Fruit fly (Drosophila melanogaster): ENCODE results near the gene mib2.

The mib2 gene

DNA sequence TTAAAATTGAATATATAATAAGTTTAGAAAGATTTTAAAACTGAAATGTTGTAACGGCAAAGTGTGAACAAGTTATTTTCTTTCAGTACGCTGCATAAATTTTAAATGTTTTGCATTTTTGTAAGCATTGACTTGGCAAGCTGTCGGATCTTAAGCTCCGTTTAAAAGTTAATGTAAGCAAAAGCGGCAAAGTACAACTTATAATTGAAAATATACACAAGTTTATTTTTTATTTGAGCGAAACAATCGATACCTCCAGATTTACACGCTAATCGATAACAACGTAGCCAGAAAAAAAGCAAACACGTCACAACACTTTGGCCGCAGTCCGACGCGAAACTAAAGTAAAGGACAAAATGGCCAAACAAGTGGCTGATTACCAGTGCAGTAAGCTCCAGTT lies 7.3 kb downstream of the mib2 start, which contains the start of gene Catsup:
Catsup (plus strand) TSS at position 273 of the 400 bp plus-strand sequence.
- TF ChIP-seq kay (GFP tag; ENCODE audit: borderline replicate concordance) (no peak), bab1 (GFP tag; optimal IDR thresholded peaks at IDR 0.05) (peak; percentile 2)

DNA sequence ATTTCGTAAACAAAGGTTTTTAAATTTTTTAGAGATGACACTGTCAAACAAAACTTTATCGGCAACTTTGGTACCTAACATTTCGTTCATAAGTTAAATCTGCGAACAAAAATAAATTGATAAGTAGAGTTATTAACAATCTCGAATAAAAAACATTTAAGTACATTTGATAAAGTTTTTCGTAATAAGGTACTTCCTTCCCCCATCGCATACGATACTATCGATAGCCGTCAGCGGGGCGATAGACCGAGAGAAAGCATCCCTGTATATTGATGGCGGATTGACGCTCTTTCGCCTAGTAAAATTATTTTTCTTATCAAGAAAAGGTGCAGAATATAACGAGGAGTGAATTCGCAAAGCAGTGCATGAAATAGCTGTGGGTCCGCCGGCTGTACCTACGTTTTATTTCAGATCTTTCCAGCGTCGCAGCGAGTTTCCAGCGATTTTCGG lies 10.9 kb downstream of the mib2 start, which contains the start of the genes Ttc19 and Acn:
Ttc19 (minus strand) TSS at position 38 of the 450 bp plus-strand sequence.
Acn (plus strand) TSS at position 245 of the 450 bp plus-strand sequence.
- TF ChIP-seq CG11617 (GFP tag; optimal IDR thresholded peaks at IDR 0.05) (peak; percentile 89), CG14711 (tag; optimal IDR thresholded peaks at IDR 0.05) (peak; percentile 79), tj (GFP tag; optimal IDR thresholded peaks at IDR 0.05) (peak; percentile 66), CG12768 (GFP tag; optimal IDR thresholded peaks at IDR 0.05) (peak; percentile 84), Crg-1 (GFP tag; optimal IDR thresholded peaks at IDR 0.05) (peak; percentile 84), toe (GFP tag; optimal IDR thresholded peaks at IDR 0.05) (peak; percentile 93), bab1 (GFP tag; optimal IDR thresholded peaks at IDR 0.05) (peak; percentile 89), Clk (GFP tag; optimal IDR thresholded peaks at IDR 0.05) (peak; percentile 65), kay (GFP tag; ENCODE audit: borderline replicate concordance) (no peak), CG1620 (GFP tag; optimal IDR thresholded peaks at IDR 0.05) (peak; percentile 88), cic (GFP tag; optimal IDR thresholded peaks at IDR 0.05) (peak; percentile 25), cnc (optimal IDR thresholded peaks at IDR 0.05) (no peak), CG7045 (GFP tag; optimal IDR thresholded peaks at IDR 0.05) (peak; percentile 80), Hr96 (GFP tag; optimal IDR thresholded peaks at IDR 0.05) (peak; percentile 91), pad (GFP tag; optimal IDR thresholded peaks at IDR 0.05) (peak; percentile 66), CG7101 (tag; optimal IDR thresholded peaks at IDR 0.05) (peak; percentile 89), CG5204 (GFP tag; optimal IDR thresholded peaks at IDR 0.05) (no peak), ovo (GFP tag; optimal IDR thresholded peaks at IDR 0.05) (peak; percentile 83), CG33017 (tag; optimal IDR thresholded peaks at IDR 0.05) (peak; percentile 75), Mnt (GFP tag; optimal IDR thresholded peaks at IDR 0.05) (peak; percentile 79)

- TF ChIP-seq CG5204 (GFP tag; optimal IDR thresholded peaks at IDR 0.05) (no peak), Clk (GFP tag; optimal IDR thresholded peaks at IDR 0.05) (no peak), CG11617 (GFP tag; optimal IDR thresholded peaks at IDR 0.05) (no peak), CG14711 (tag; optimal IDR thresholded peaks at IDR 0.05) (peak; percentile 31), bab1 (GFP tag; optimal IDR thresholded peaks at IDR 0.05) (peak; percentile 71)
Observed at dm6 chr2L:19048912-19049311, 14.7 kb downstream of the mib2 start, which contains the start of gene CG10470. TSS of gene CG10470 (plus strand) at chr2L:19049076.

- TF ChIP-seq CG12768 (GFP tag; optimal IDR thresholded peaks at IDR 0.05) (peak; percentile 51), toe (GFP tag; optimal IDR thresholded peaks at IDR 0.05) (no peak), CG11617 (GFP tag; optimal IDR thresholded peaks at IDR 0.05) (peak; percentile 78), kay (GFP tag; ENCODE audit: borderline replicate concordance) (no peak), bab1 (GFP tag; optimal IDR thresholded peaks at IDR 0.05) (peak; percentile 84), CG7101 (tag; optimal IDR thresholded peaks at IDR 0.05) (peak; percentile 83), tj (GFP tag; optimal IDR thresholded peaks at IDR 0.05) (peak; percentile 60), Clk (GFP tag; optimal IDR thresholded peaks at IDR 0.05) (peak; percentile 62), cic (GFP tag; optimal IDR thresholded peaks at IDR 0.05) (no peak), CG5204 (GFP tag; optimal IDR thresholded peaks at IDR 0.05) (no peak), Mnt (GFP tag; optimal IDR thresholded peaks at IDR 0.05) (peak; percentile 90), CG7045 (GFP tag; optimal IDR thresholded peaks at IDR 0.05) (peak; percentile 56), ovo (GFP tag; optimal IDR thresholded peaks at IDR 0.05) (peak; percentile 29), cnc (optimal IDR thresholded peaks at IDR 0.05) (peak; percentile 97 to 99), CG14711 (tag; optimal IDR thresholded peaks at IDR 0.05) (peak; percentile 83), CG33017 (tag; optimal IDR thresholded peaks at IDR 0.05) (peak; percentile 73), Crg-1 (GFP tag; optimal IDR thresholded peaks at IDR 0.05) (peak; percentile 72), CG1620 (GFP tag; optimal IDR thresholded peaks at IDR 0.05) (peak; percentile 72), pad (GFP tag; optimal IDR thresholded peaks at IDR 0.05) (peak; percentile 55), Hr96 (GFP tag; optimal IDR thresholded peaks at IDR 0.05) (no peak)
Observed at dm6 chr2L:19051534-19052100, 17.4 kb downstream of the mib2 start, which contains the start of gene Rpn3. TSS of gene Rpn3 (plus strand) at chr2L:19051790.

dm6 chr2L:19053860-19054515 lies 19.7 kb downstream of the mib2 start, which contains the start of gene CG10492:
TSS of gene CG10492 (plus strand) at chr2L:19054078.
- no peak for TF ChIP-seq toe (GFP tag; optimal IDR thresholded peaks at IDR 0.05)
- peak; percentile 65 for TF ChIP-seq tj (GFP tag; optimal IDR thresholded peaks at IDR 0.05)
- no peak for TF ChIP-seq ovo (GFP tag; optimal IDR thresholded peaks at IDR 0.05)
- peak; percentile 39 for TF ChIP-seq CG12768 (GFP tag; optimal IDR thresholded peaks at IDR 0.05)
- no peak for TF ChIP-seq CG1620 (GFP tag; optimal IDR thresholded peaks at IDR 0.05)
- TF ChIP-seq bab1 (GFP tag; optimal IDR thresholded peaks at IDR 0.05): peak; percentile 5
- peak; percentile 55 for TF ChIP-seq cic (GFP tag; optimal IDR thresholded peaks at IDR 0.05)
- TF ChIP-seq Clk (GFP tag; optimal IDR thresholded peaks at IDR 0.05): peak; percentile 17
- peak; percentile 50 for TF ChIP-seq CG11617 (GFP tag; optimal IDR thresholded peaks at IDR 0.05)
- TF ChIP-seq cnc (optimal IDR thresholded peaks at IDR 0.05): no peak
- no peak for TF ChIP-seq CG14711 (tag; optimal IDR thresholded peaks at IDR 0.05)
- TF ChIP-seq Mnt (GFP tag; optimal IDR thresholded peaks at IDR 0.05): peak; percentile 79
- peak; percentile 45 for TF ChIP-seq pad (GFP tag; optimal IDR thresholded peaks at IDR 0.05)

DNA sequence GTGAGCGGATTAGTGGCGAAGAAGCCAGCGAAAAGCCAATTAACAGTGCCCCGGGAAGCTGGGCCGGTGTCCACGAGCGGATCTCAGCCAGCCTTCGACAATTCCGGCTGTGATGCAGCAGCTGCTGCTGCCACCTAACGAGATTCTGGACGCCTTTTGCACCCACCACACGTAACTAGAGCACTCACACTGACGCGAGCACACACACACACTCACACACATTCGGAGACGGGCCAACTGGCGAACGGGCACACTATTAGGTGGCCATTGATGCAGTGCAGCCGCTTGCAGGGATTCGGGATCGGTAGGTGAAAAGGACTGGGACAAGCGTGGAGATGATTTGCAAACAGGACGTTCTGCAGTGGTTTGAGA lies 20.3 kb downstream of the mib2 start:
- no peak for TF ChIP-seq CG33017 (tag; optimal IDR thresholded peaks at IDR 0.05)
- TF ChIP-seq CG11617 (GFP tag; optimal IDR thresholded peaks at IDR 0.05): no peak
- no peak for TF ChIP-seq CG7045 (GFP tag; optimal IDR thresholded peaks at IDR 0.05)
- no peak for TF ChIP-seq Crg-1 (GFP tag; optimal IDR thresholded peaks at IDR 0.05)
- TF ChIP-seq CG5204 (GFP tag; optimal IDR thresholded peaks at IDR 0.05): no peak
- no peak for TF ChIP-seq kay (GFP tag; ENCODE audit: borderline replicate concordance)
- TF ChIP-seq toe (GFP tag; optimal IDR thresholded peaks at IDR 0.05): no peak
- TF ChIP-seq CG1620 (GFP tag; optimal IDR thresholded peaks at IDR 0.05): no peak
- no peak for TF ChIP-seq bab1 (GFP tag; optimal IDR thresholded peaks at IDR 0.05)
- TF ChIP-seq pad (GFP tag; optimal IDR thresholded peaks at IDR 0.05): no peak
- no peak for TF ChIP-seq Clk (GFP tag; optimal IDR thresholded peaks at IDR 0.05)

Measured in whole organism, adult.